Worm (Caenorhabditis elegans) whole organism, L1 larva: ENCODE results near the gene clec-160.
A peak's percentile ranks its signal among the peaks of the same experiment; 100 is the strongest.

Experiments
- Y116A8C.19 ChIP-seq: sonication (generic microtip); optimal IDR thresholded peaks from 2 replicates; lab custom pipeline; 2016; ENCODE audit warnings: missing compliant biosample characterization, missing genetic modification characterization, borderline replicate concordance
- blmp-1 ChIP-seq: fragments of 150-350 bp; optimal IDR thresholded peaks from 2 replicates; lab custom pipeline; 2014; ENCODE audit warnings: missing biosample characterization, missing genetic modification characterization
- ceh-88 ChIP-seq: fragments of 200-800 bp; sonication (Bioruptor generic); IDR thresholded peaks from 2 replicates; pipeline ENCODE4 v1.3.6; 2022; ENCODE audit warnings: missing genetic modification characterization, missing compliant biosample characterization
- ceh-90 ChIP-seq: sonication (generic microtip); optimal IDR thresholded peaks from 2 replicates; lab custom pipeline; 2016; ENCODE audit warnings: missing genetic modification characterization, missing compliant biosample characterization
- dsc-1 ChIP-seq: sonication (generic microtip); optimal IDR thresholded peaks from 2 replicates; lab custom pipeline; 2016; ENCODE audit warnings: mild to moderate bottlenecking, missing genetic modification characterization, missing compliant biosample characterization
- efl-1 ChIP-seq, 4 experiments: fragments of 150-350 bp; optimal IDR thresholded peaks in 3 of 4; peaks in 1 of 4; 1 replicate in 1 of 4; 2 replicates in 3 of 4; lab custom pipeline; 2014; ENCODE audit warnings: missing biosample characterization in 2 of 4, missing genetic modification characterization in 2 of 4, missing genetic modification reagents in 2 of 4
- egl-13 ChIP-seq: sonication (generic microtip); optimal IDR thresholded peaks from 2 replicates; lab custom pipeline; 2016; ENCODE audit warnings: missing genotype, missing genetic modification reagents, missing genetic modification characterization, missing compliant biosample characterization
- elt-2 ChIP-seq: sonication (generic microtip); optimal IDR thresholded peaks from 2 replicates; lab custom pipeline; 2016; ENCODE audit warnings: missing genetic modification characterization, mild to moderate bottlenecking, inconsistent platforms, missing compliant biosample characterization, missing genetic modification reagents
- elt-3 ChIP-seq, 6 experiments: fragments of 150-350 bp in 1 of 6; sonication (generic microtip); optimal IDR thresholded peaks; 2 replicates each; lab custom pipeline; 2017 to 2018; ENCODE audit warnings: missing biosample characterization in 6 of 6, missing genetic modification characterization in 6 of 6, inconsistent platforms in 1 of 6
- fkh-8 ChIP-seq: sonication (generic microtip); optimal IDR thresholded peaks from 2 replicates; lab custom pipeline; 2016; ENCODE audit warnings: mild to moderate bottlenecking, missing genetic modification characterization, missing compliant biosample characterization
- grh-1 ChIP-seq: fragments of 200-800 bp; sonication (Bioruptor generic); IDR thresholded peaks from 2 replicates; pipeline ENCODE4 v1.3.6; 2022; ENCODE audit warnings: missing genetic modification reagents, missing genetic modification characterization, missing compliant biosample characterization
- irx-1 ChIP-seq: sonication (generic microtip); optimal IDR thresholded peaks from 2 replicates; lab custom pipeline; 2016; ENCODE audit warnings: missing genetic modification characterization, missing compliant biosample characterization
- lin-14 ChIP-seq: fragments of 200-800 bp; sonication (Bioruptor generic); optimal IDR thresholded peaks from 2 replicates; lab custom pipeline; 2018; ENCODE audit warnings: mild to moderate bottlenecking, missing genetic modification characterization, moderate library complexity, missing compliant biosample characterization
- lin-35 ChIP-seq, 2 experiments: fragments of 150-350 bp; optimal IDR thresholded peaks; 2 replicates each; lab custom pipeline; 2014; ENCODE audit warnings: missing biosample characterization in 2 of 2, missing genetic modification characterization in 2 of 2, missing genetic modification reagents in 2 of 2
- lin-39 ChIP-seq: fragments of 150-350 bp; optimal IDR thresholded peaks from 2 replicates; lab custom pipeline; 2014; ENCODE audit warnings: missing biosample characterization, missing genetic modification reagents, missing genetic modification characterization
- lsy-2 ChIP-seq, 2 experiments: fragments of 150-350 bp; optimal IDR thresholded peaks; 2 replicates each; lab custom pipeline; 2014; ENCODE audit warnings: missing biosample characterization in 2 of 2, missing genetic modification characterization in 2 of 2
- mep-1 ChIP-seq: fragments of 150-350 bp; optimal IDR thresholded peaks from 2 replicates; lab custom pipeline; 2014; ENCODE audit warnings: missing biosample characterization, missing genetic modification characterization
- nhr-19 ChIP-seq: fragments of 200-800 bp; sonication (Bioruptor generic); conservative IDR thresholded peaks from 2 replicates; pipeline ENCODE4 v1.3.6; 2022; ENCODE audit warnings: missing genetic modification characterization, missing compliant biosample characterization
- nhr-20 ChIP-seq: sonication (generic microtip); optimal IDR thresholded peaks from 2 replicates; lab custom pipeline; 2016; ENCODE audit warnings: mild to moderate bottlenecking, missing genetic modification characterization, missing compliant biosample characterization
- nhr-237 ChIP-seq: fragments of 150-350 bp; optimal IDR thresholded peaks from 2 replicates; lab custom pipeline; 2014; ENCODE audit warnings: missing biosample characterization, missing genetic modification characterization
- nhr-71 ChIP-seq: sonication (generic microtip); optimal IDR thresholded peaks from 2 replicates; lab custom pipeline; 2016; ENCODE audit warnings: mild to moderate bottlenecking, missing genetic modification characterization, moderate library complexity, missing compliant biosample characterization
- nhr-77 ChIP-seq: fragments of 150-350 bp; optimal IDR thresholded peaks from 2 replicates; lab custom pipeline; 2014; ENCODE audit warnings: missing biosample characterization, missing genetic modification characterization
- nhr-85 ChIP-seq: sonication (generic microtip); peaks from one replicate; lab custom pipeline; 2016; ENCODE audit warnings: missing genetic modification characterization, inconsistent platforms, missing compliant biosample characterization
- nhr-90 ChIP-seq: sonication (generic microtip); optimal IDR thresholded peaks from 2 replicates; lab custom pipeline; 2016; ENCODE audit warnings: mild to moderate bottlenecking, missing genetic modification characterization, missing compliant biosample characterization; ENCODE audit not compliant: poor library complexity
- pag-3 ChIP-seq: sonication (generic microtip); optimal IDR thresholded peaks from 2 replicates; lab custom pipeline; 2017; ENCODE audit warnings: missing genetic modification characterization, mild to moderate bottlenecking, missing compliant biosample characterization, antibody characterized with exemption, borderline replicate concordance; ENCODE audit not compliant: insufficient read depth
- pax-3 ChIP-seq: fragments of 200-800 bp; sonication (Bioruptor generic); optimal IDR thresholded peaks from 2 replicates; lab custom pipeline; 2018; ENCODE audit warnings: mild to moderate bottlenecking, missing genetic modification characterization, moderate library complexity, missing compliant biosample characterization
- rnt-1 ChIP-seq: sonication (generic microtip); optimal IDR thresholded peaks from 2 replicates; lab custom pipeline; 2016; ENCODE audit warnings: mild to moderate bottlenecking, missing genetic modification characterization, moderate library complexity, missing compliant biosample characterization
- snu-23 ChIP-seq: sonication (generic microtip); optimal IDR thresholded peaks from 2 replicates; lab custom pipeline; 2016; ENCODE audit warnings: missing genetic modification characterization, missing compliant biosample characterization
- swsn-7 ChIP-seq: sonication (generic microtip); optimal IDR thresholded peaks from 2 replicates; lab custom pipeline; 2016; ENCODE audit warnings: missing genetic modification characterization, missing compliant biosample characterization
- unc-30 ChIP-seq: sonication (generic microtip); optimal IDR thresholded peaks from 2 replicates; lab custom pipeline; 2017; ENCODE audit warnings: missing biosample characterization, missing genetic modification characterization
- xbp-1 ChIP-seq: sonication (generic microtip); optimal IDR thresholded peaks from 2 replicates; lab custom pipeline; 2016; ENCODE audit warnings: missing genetic modification characterization, missing compliant biosample characterization

The clec-160 gene

DNA sequence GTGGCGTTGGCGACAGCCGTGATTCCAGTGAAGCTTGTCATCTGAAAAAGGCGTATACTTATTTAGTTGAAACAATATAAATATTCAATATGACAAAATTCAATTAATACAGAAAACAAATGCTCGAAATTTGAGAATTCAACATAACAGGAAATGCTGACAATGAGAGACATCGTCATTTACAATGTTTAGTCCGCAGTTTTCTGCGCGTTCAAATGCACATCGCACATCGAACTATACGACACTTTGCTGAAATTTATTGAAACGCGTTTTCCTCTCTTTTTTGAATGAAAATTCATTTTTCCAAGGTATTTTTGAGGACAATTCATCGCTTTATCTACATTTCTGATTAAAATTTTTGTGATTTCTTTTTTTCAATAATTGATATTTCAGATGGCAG is 31.7 kb downstream of the clec-160 start, which contains the start of the genes pbs-6 and cids-1 (continued):
- TF ChIP-seq lin-14 (GFP tag; lab: Kevin White, UChicago) (no peak), grh-1 (GFP tag; lab: Robert Waterston, UW) (no peak), xbp-1 (tag; lab: Kevin White, UChicago) (no peak), elt-3 (tag; optimal IDR thresholded peaks at IDR 0.05; lab: Kevin White, UChicago) (no peak)

DNA sequence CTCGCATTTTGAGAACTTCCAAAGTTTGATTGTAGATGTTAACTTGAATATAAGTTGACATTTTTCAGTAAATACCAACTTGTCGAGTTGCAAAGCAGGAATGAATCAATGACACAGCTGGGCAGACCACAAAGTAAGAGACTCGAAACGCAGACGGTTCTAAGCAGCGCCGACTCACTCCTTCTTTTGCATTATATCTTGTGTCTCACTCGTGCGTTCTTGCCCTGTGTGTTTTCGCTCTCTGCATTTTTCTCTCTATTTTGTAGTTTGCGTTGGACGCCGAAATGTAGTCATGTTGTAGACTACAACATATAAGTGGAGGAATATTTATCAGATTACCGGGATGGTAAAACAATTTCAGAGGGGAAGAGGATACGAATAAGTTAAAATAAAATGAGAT is 33.0 kb downstream of the clec-160 start, which contains the start of gene C02F5.12:
TSS of gene C02F5.12 (minus strand) at position 221 of the 400 bp plus-strand sequence.
- TF ChIP-seq mep-1 (tag; lab: Kevin White, UChicago) (peak; percentile 63), nhr-90 (tag; lab: Kevin White, UChicago) (peak; percentile 15), lin-35 (GFP tag; optimal IDR thresholded peaks at IDR 0.05; lab: Kevin White, UChicago) (peak in 1 of 2 experiments; percentile 21), nhr-85 (tag; lab: Kevin White, UChicago) (peak; percentile 46), nhr-19 (no peak), nhr-71 (peak; percentile 51), irx-1 (no peak), egl-13 (no peak), lsy-2 (tag; optimal IDR thresholded peaks at IDR 0.05; lab: Kevin White, UChicago) (peak; percentile 11 to 32), rnt-1 (peak; percentile 11), blmp-1 (tag; lab: Kevin White, UChicago) (peak; percentile 64), pax-3 (tag; lab: Kevin White, UChicago) (no peak), pag-3 (tag; lab: Kevin White, UChicago) (no peak), nhr-20 (tag; lab: Kevin White, UChicago) (peak; percentile 60), snu-23 (peak; percentile 39), efl-1 (optimal IDR thresholded peaks at IDR 0.05; lab: Kevin White, UChicago) (peak in 1 of 2 experiments; percentile 3), efl-1 (GFP tag; optimal IDR thresholded peaks at IDR 0.05 in 1 of 2; lab: Kevin White, UChicago) (no peak), lin-14 (GFP tag; lab: Kevin White, UChicago) (peak; percentile 32), dsc-1 (no peak)

DNA sequence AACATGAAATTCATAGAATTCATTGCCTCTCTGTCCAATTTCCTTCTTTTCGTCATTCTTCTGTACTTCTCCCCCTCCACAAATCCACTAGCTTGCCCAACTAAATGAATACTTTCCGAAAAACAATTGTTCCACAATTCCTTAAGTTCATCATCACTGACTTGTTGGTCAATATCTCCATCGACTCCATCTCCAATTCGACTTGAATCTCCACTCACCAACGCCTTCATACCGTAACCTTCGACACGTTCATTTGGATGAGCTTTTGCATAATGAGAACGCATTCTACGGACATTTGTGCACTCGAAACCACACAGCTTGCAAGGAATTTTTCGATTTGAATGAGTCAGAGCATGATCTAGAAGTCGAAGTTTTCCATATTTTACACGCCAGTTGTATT is 34.8 kb downstream of the clec-160 start:
- TF ChIP-seq ceh-88 (GFP tag; lab: Robert Waterston, UW) (no peak), nhr-71 (no peak), unc-30 (tag; lab: Kevin White, UChicago) (no peak), nhr-237 (tag; lab: Kevin White, UChicago) (no peak), ceh-90 (no peak)

DNA sequence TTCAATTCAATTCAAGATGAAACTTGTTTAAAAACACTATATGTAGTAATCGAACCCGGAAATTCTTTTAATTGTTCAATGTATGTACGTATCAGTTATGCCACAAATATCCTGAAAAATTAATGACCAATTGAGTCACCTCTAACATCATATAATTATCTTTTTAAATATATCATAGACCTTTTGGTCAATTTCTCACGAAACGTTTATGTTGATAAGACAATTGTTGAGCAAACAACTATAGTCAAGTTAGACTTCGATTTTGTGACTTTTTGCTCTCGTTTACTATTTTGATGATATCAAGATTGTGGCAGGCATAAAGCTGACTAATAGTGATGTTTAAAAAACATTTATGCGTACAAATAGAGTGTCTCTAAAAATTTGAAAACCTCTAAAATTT is 35.5 kb downstream of the clec-160 start:
- TF ChIP-seq ceh-90 (no peak), nhr-20 (tag; lab: Kevin White, UChicago) (peak; percentile 12)

DNA sequence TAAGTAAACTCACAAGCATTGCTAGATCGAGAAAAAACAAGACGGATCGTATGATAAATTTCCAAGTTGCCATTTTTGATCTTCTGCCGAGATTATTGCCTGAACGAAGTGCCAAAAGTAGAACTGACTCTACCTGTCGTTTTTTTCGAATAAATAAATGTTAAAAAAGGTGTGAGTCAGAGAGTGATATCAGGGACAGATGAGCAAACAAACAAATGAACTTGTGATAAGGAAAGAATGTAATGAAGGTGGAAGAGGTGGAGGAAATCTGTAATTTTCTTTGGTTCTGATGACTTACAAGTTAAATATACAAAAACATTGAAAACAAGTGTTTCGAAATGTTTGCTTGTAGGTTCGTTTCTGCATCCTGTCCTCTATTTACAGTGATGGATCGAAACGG is 36.4 kb downstream of the clec-160 start, which contains the start of gene tsp-1:
TSS of gene tsp-1 (minus strand) at position 99 of the 400 bp plus-strand sequence.
- no peak for TF ChIP-seq lin-39 (tag; lab: Kevin White, UChicago)
- no peak for TF ChIP-seq nhr-77 (tag; lab: Kevin White, UChicago)
- TF ChIP-seq efl-1 (optimal IDR thresholded peaks at IDR 0.05; lab: Kevin White, UChicago) = no peak
- peak in 1 of 2 experiments; percentile 69 for TF ChIP-seq efl-1 (GFP tag; optimal IDR thresholded peaks at IDR 0.05 in 1 of 2; lab: Kevin White, UChicago)
- no peak for TF ChIP-seq Y116A8C.19 (tag; lab: Kevin White, UChicago)

DNA sequence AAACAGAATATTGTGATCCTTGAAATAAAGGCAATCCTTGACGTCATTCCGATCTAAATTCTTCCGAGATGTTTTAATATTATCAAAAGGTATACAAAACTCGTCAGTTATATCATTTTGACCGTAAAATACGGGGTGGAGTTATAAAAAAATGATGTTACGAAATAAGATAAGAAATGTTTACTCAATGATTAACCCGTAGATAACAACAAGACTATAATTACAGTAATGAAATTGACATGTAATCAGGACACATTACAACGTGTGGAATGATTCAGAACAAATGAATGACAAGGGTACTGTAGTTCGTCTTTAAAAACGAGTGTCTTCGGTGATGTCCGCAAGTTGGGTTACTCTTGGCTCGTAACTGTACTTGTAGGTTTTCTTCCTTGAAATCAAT is 37.9 kb downstream of the clec-160 start, which contains the start of gene tsp-2:
TSS of gene tsp-2 (minus strand) at position 109 of the 400 bp plus-strand sequence.
- TF ChIP-seq elt-2 (tag; lab: Kevin White, UChicago) (peak; percentile 47), fkh-8 (tag; lab: Kevin White, UChicago) (no peak), swsn-7 (tag; lab: Kevin White, UChicago) (no peak), rnt-1 (no peak)
